Fruit fly (Drosophila melanogaster): ENCODE measurements around the gene SNCF.

dm6 chr3L:13348733-13349132, 29.6 kb upstream of the SNCF start, which contains the start of gene CG17687:
- TF ChIP-seq psq (optimal IDR thresholded peaks at IDR 0.05) (no peak), pan (optimal IDR thresholded peaks at IDR 0.05) (no peak)

Measured in whole organism.